Worm (Caenorhabditis elegans) whole organism, L3 larva: ENCODE measurements around the gene F38A1.13.
A peak's percentile ranks its signal among the peaks of the same experiment; 100 is the strongest.

Experiments
- R02D3.7 ChIP-seq: fragments of 150-350 bp; optimal IDR thresholded peaks from 2 replicates; lab custom pipeline; 2014; ENCODE audit warnings: missing biosample characterization, missing genetic modification characterization
- ZK546.5 ChIP-seq: sonication (generic microtip); optimal IDR thresholded peaks from 2 replicates; lab custom pipeline; 2017; ENCODE audit warnings: missing biosample characterization, missing genetic modification characterization
- aly-2 ChIP-seq: fragments of 150-350 bp; optimal IDR thresholded peaks from 2 replicates; lab custom pipeline; 2014; ENCODE audit warnings: missing biosample characterization, missing genetic modification characterization
- ama-1 ChIP-seq: fragments of 150-350 bp; optimal IDR thresholded peaks from 2 replicates; lab custom pipeline; 2018
- ceh-16 ChIP-seq: sonication (generic microtip); optimal IDR thresholded peaks from 2 replicates; lab custom pipeline; 2017; ENCODE audit warnings: missing biosample characterization, missing genetic modification characterization
- ceh-28 ChIP-seq: fragments of 150-350 bp; optimal IDR thresholded peaks from 2 replicates; lab custom pipeline; 2014; ENCODE audit warnings: missing biosample characterization, missing genetic modification reagents, missing genetic modification characterization
- ceh-82 ChIP-seq: fragments of 150-350 bp; optimal IDR thresholded peaks from 2 replicates; lab custom pipeline; 2014; ENCODE audit warnings: missing biosample characterization, missing genetic modification characterization
- ceh-9 ChIP-seq: sonication (generic microtip); optimal IDR thresholded peaks from 2 replicates; lab custom pipeline; 2018; ENCODE audit warnings: missing biosample characterization, missing genetic modification characterization
- daf-12 ChIP-seq: fragments of 150-350 bp; optimal IDR thresholded peaks from 2 replicates; lab custom pipeline; 2014; ENCODE audit warnings: missing biosample characterization, missing genetic modification reagents, missing genetic modification characterization
- egl-27 ChIP-seq: sonication (generic microtip); optimal IDR thresholded peaks from 4 replicates; lab custom pipeline; 2017; ENCODE audit warnings: missing biosample characterization, missing genetic modification reagents, missing genetic modification characterization
- egl-5 ChIP-seq: fragments of 150-350 bp; optimal IDR thresholded peaks from 2 replicates; lab custom pipeline; 2017; ENCODE audit warnings: missing biosample characterization, missing genetic modification reagents, missing genetic modification characterization, inconsistent platforms
- elt-1 ChIP-seq: fragments of 150-350 bp; optimal IDR thresholded peaks from 2 replicates; lab custom pipeline; 2014; ENCODE audit warnings: missing biosample characterization, missing genetic modification characterization
- elt-2 ChIP-seq: sonication (generic microtip); optimal IDR thresholded peaks from 2 replicates; lab custom pipeline; 2016; ENCODE audit warnings: missing genetic modification reagents, mild to moderate bottlenecking, missing genetic modification characterization, missing compliant biosample characterization
- elt-3 ChIP-seq, 3 experiments: fragments of 150-350 bp in 1 of 3; sonication (generic microtip) in 2 of 3; optimal IDR thresholded peaks; 2 replicates in 2 of 3; 4 replicates in 1 of 3; lab custom pipeline; 2014 to 2017; ENCODE audit warnings: missing biosample characterization in 3 of 3, missing genetic modification characterization in 3 of 3
- eor-1 ChIP-seq, 2 experiments: fragments of 150-350 bp; optimal IDR thresholded peaks; 2 replicates each; lab custom pipeline; 2014 to 2018; ENCODE audit warnings: missing biosample characterization in 2 of 2, missing genetic modification characterization in 2 of 2
- fkh-10 ChIP-seq: sonication (generic microtip); optimal IDR thresholded peaks from 2 replicates; lab custom pipeline; 2017; ENCODE audit warnings: missing biosample characterization, missing genetic modification reagents, missing genetic modification characterization
- fkh-2 ChIP-seq: fragments of 150-350 bp; optimal IDR thresholded peaks from 2 replicates; lab custom pipeline; 2014; ENCODE audit warnings: missing biosample characterization, missing genetic modification reagents, missing genetic modification characterization
- fos-1 ChIP-seq: fragments of 150-350 bp; optimal IDR thresholded peaks from 2 replicates; lab custom pipeline; 2014; ENCODE audit warnings: missing biosample characterization, missing genetic modification characterization
- hmg-11 ChIP-seq: sonication (generic microtip); optimal IDR thresholded peaks from 2 replicates; lab custom pipeline; 2016; ENCODE audit warnings: missing genetic modification characterization, missing compliant biosample characterization
- jun-1 ChIP-seq: fragments of 150-350 bp; optimal IDR thresholded peaks from 2 replicates; lab custom pipeline; 2014; ENCODE audit warnings: missing biosample characterization, missing genetic modification reagents, missing genetic modification characterization
- lin-15B ChIP-seq: fragments of 150-350 bp; optimal IDR thresholded peaks from 2 replicates; lab custom pipeline; 2014; ENCODE audit warnings: missing biosample characterization, missing genetic modification characterization
- lin-39 ChIP-seq: fragments of 150-350 bp; optimal IDR thresholded peaks from 2 replicates; lab custom pipeline; 2018; ENCODE audit warnings: missing biosample characterization, missing genetic modification reagents, missing genetic modification characterization
- lsy-12 ChIP-seq: sonication (generic microtip); optimal IDR thresholded peaks from 2 replicates; lab custom pipeline; 2016; ENCODE audit warnings: mild to moderate bottlenecking, missing genetic modification characterization, missing compliant biosample characterization
- mdl-1 ChIP-seq: fragments of 150-350 bp; optimal IDR thresholded peaks from 2 replicates; lab custom pipeline; 2014; ENCODE audit warnings: missing biosample characterization, missing genetic modification characterization
- mml-1 ChIP-seq: fragments of 150-350 bp; sonication (generic microtip); optimal IDR thresholded peaks from 3 replicates; lab custom pipeline; 2014; ENCODE audit warnings: missing biosample characterization, missing genetic modification characterization
- nfya-1 ChIP-seq: sonication (generic microtip); optimal IDR thresholded peaks from 2 replicates; lab custom pipeline; 2017; ENCODE audit warnings: missing genetic modification characterization, mild to moderate bottlenecking, missing compliant biosample characterization, antibody characterized with exemption, moderate library complexity; ENCODE audit not compliant: insufficient read depth
- nhr-11 ChIP-seq: fragments of 150-350 bp; optimal IDR thresholded peaks from 2 replicates; lab custom pipeline; 2014; ENCODE audit warnings: missing biosample characterization, missing genetic modification characterization
- nhr-12 ChIP-seq: fragments of 150-350 bp; optimal IDR thresholded peaks from 2 replicates; lab custom pipeline; 2014; ENCODE audit warnings: missing biosample characterization, missing genetic modification characterization
- nhr-23 ChIP-seq: fragments of 150-350 bp; optimal IDR thresholded peaks from 2 replicates; lab custom pipeline; 2014; ENCODE audit warnings: missing biosample characterization, missing genetic modification reagents, missing genetic modification characterization
- nhr-237 ChIP-seq: fragments of 150-350 bp; optimal IDR thresholded peaks from 2 replicates; lab custom pipeline; 2014; ENCODE audit warnings: missing biosample characterization, missing genetic modification characterization
- nhr-25 ChIP-seq: sonication (generic microtip); optimal IDR thresholded peaks from 2 replicates; lab custom pipeline; 2017; ENCODE audit warnings: missing biosample characterization, missing genetic modification characterization
- nhr-28 ChIP-seq: fragments of 150-350 bp; optimal IDR thresholded peaks from 2 replicates; lab custom pipeline; 2014; ENCODE audit warnings: missing biosample characterization, missing genetic modification characterization
- nhr-43 ChIP-seq: sonication (generic microtip); optimal IDR thresholded peaks from 2 replicates; lab custom pipeline; 2016; ENCODE audit warnings: mild to moderate bottlenecking, missing genetic modification characterization, missing compliant biosample characterization; ENCODE audit not compliant: poor library complexity, severe bottlenecking
- nhr-67 ChIP-seq: fragments of 150-350 bp; optimal IDR thresholded peaks from 2 replicates; lab custom pipeline; 2014; ENCODE audit warnings: missing biosample characterization, missing genetic modification characterization
- nhr-76 ChIP-seq: fragments of 150-350 bp; sonication (generic microtip); optimal IDR thresholded peaks from 5 replicates; lab custom pipeline; 2014; ENCODE audit warnings: missing biosample characterization, missing genetic modification characterization
- nhr-77 ChIP-seq: fragments of 150-350 bp; optimal IDR thresholded peaks from 2 replicates; lab custom pipeline; 2014; ENCODE audit warnings: missing biosample characterization, missing genetic modification characterization
- pha-4 ChIP-seq: fragments of 150-350 bp; optimal IDR thresholded peaks from 2 replicates; lab custom pipeline; 2014; ENCODE audit warnings: missing biosample characterization, missing genetic modification reagents, missing genetic modification characterization
- pqm-1 ChIP-seq: fragments of 150-350 bp; optimal IDR thresholded peaks from 2 replicates; lab custom pipeline; 2017; ENCODE audit warnings: missing biosample characterization, missing genetic modification characterization, inconsistent platforms
- sea-2 ChIP-seq: fragments of 150-350 bp; sonication (generic microtip); optimal IDR thresholded peaks from 4 replicates; lab custom pipeline; 2014; ENCODE audit warnings: missing biosample characterization, missing genetic modification reagents, missing genetic modification characterization
- skn-1 ChIP-seq: fragments of 150-350 bp; optimal IDR thresholded peaks from 2 replicates; lab custom pipeline; 2014; ENCODE audit warnings: missing biosample characterization, missing genetic modification characterization
- snpc-4 ChIP-seq: fragments of 150-350 bp; optimal IDR thresholded peaks from 2 replicates; lab custom pipeline; 2014; ENCODE audit warnings: missing biosample characterization, missing genetic modification characterization
- tbx-2 ChIP-seq: sonication (generic microtip); optimal IDR thresholded peaks from 2 replicates; lab custom pipeline; 2016; ENCODE audit warnings: mild to moderate bottlenecking, missing genetic modification characterization, missing compliant biosample characterization
- unc-39 ChIP-seq: sonication (generic microtip); optimal IDR thresholded peaks from 4 replicates; lab custom pipeline; 2017; ENCODE audit warnings: missing biosample characterization, missing genetic modification characterization
- unc-62 ChIP-seq: fragments of 150-350 bp; sonication (generic microtip); optimal IDR thresholded peaks from 4 replicates; lab custom pipeline; 2014; ENCODE audit warnings: missing biosample characterization, missing genetic modification reagents, missing genetic modification characterization
- zag-1 ChIP-seq: fragments of 150-350 bp; optimal IDR thresholded peaks from 2 replicates; lab custom pipeline; 2014; ENCODE audit warnings: missing biosample characterization, missing genetic modification characterization
- ztf-11 ChIP-seq: fragments of 150-350 bp; optimal IDR thresholded peaks from 2 replicates; lab custom pipeline; 2014; ENCODE audit warnings: missing biosample characterization, missing genetic modification characterization
- ztf-4 ChIP-seq: fragments of 150-350 bp; optimal IDR thresholded peaks from 2 replicates; lab custom pipeline; 2014; ENCODE audit warnings: missing biosample characterization, missing genetic modification characterization

Gene F38A1.13

ce11 chrIV:1261930-1262329 is 3.1 kb upstream of the F38A1.13 start:
- no peak for TF ChIP-seq lsy-12 (tag; lab: Kevin White, UChicago)
- no peak for TF ChIP-seq ama-1 (lab: Kevin White, UChicago)

ce11 chrIV:1266138-1266537 is 1.1 kb downstream of the F38A1.13 start:
- no peak for TF ChIP-seq hmg-11 (tag; lab: Kevin White, UChicago)
- TF ChIP-seq jun-1 (tag; lab: Kevin White, UChicago): peak; percentile 61
- no peak for TF ChIP-seq ceh-82 (tag; lab: Kevin White, UChicago)
- TF ChIP-seq R02D3.7 (tag; lab: Kevin White, UChicago): no peak
- peak; percentile 78 for TF ChIP-seq pqm-1
- TF ChIP-seq nhr-25: no peak
- peak; percentile 97 for TF ChIP-seq elt-2 (tag; lab: Kevin White, UChicago)
- TF ChIP-seq pha-4 (tag; lab: Kevin White, UChicago): peak; percentile 24

- TF ChIP-seq tbx-2 (tag; lab: Kevin White, UChicago) (no peak), pqm-1 (peak; percentile 12), lsy-12 (tag; lab: Kevin White, UChicago) (no peak), elt-2 (tag; lab: Kevin White, UChicago) (peak; percentile 81)
These were observed 1.7 kb downstream of the F38A1.13 start, which contains the start of gene clec-170 for ce11 chrIV:1266724-1267123. clec-170 (plus strand) TSS chrIV:1266866.

ce11 chrIV:1274583-1274982 is 9.6 kb downstream of the F38A1.13 start, which contains the start of gene C09E9.1:
C09E9.1 (plus strand) TSS chrIV:1274868.
- TF ChIP-seq lsy-12 (tag; lab: Kevin White, UChicago): no peak
- no peak for TF ChIP-seq elt-1 (tag; lab: Kevin White, UChicago)
- no peak for TF ChIP-seq egl-5 (tag; lab: Kevin White, UChicago)
- no peak for TF ChIP-seq ztf-4
- no peak for TF ChIP-seq ceh-9 (tag; lab: Kevin White, UChicago)
- TF ChIP-seq elt-2 (tag; lab: Kevin White, UChicago): peak; percentile 72
- no peak for TF ChIP-seq nhr-77 (tag; lab: Kevin White, UChicago)
- peak; percentile 61 for TF ChIP-seq ceh-28 (tag; lab: Kevin White, UChicago)
- TF ChIP-seq nhr-237 (tag; lab: Kevin White, UChicago): no peak
- TF ChIP-seq daf-12 (tag; lab: Kevin White, UChicago): no peak
- no peak for TF ChIP-seq fkh-2 (tag; lab: Kevin White, UChicago)
- TF ChIP-seq ztf-11: no peak
- TF ChIP-seq ZK546.5 (tag; lab: Kevin White, UChicago): no peak
- peak; percentile 88 for TF ChIP-seq lin-15B (tag; lab: Kevin White, UChicago)
- no peak for TF ChIP-seq egl-27
- TF ChIP-seq unc-39 (tag; lab: Kevin White, UChicago): no peak
- TF ChIP-seq R02D3.7 (tag; lab: Kevin White, UChicago): no peak
- TF ChIP-seq tbx-2 (tag; lab: Kevin White, UChicago): no peak
- TF ChIP-seq nhr-43 (tag; lab: Kevin White, UChicago): no peak
- TF ChIP-seq snpc-4: peak; percentile 15
- TF ChIP-seq aly-2 (tag; lab: Kevin White, UChicago): no peak
- peak; percentile 79 for TF ChIP-seq nfya-1 (tag; lab: Kevin White, UChicago)
- TF ChIP-seq nhr-28 (tag; lab: Kevin White, UChicago): no peak
- TF ChIP-seq hmg-11 (tag; lab: Kevin White, UChicago): peak; percentile 80
- no peak for TF ChIP-seq ama-1 (lab: Kevin White, UChicago)
- peak; percentile 14 for TF ChIP-seq nhr-25
- TF ChIP-seq nhr-67 (tag; lab: Kevin White, UChicago): no peak
- TF ChIP-seq unc-62 (GFP tag; lab: Kevin White, UChicago): no peak
- TF ChIP-seq ceh-82 (tag; lab: Kevin White, UChicago): no peak
- no peak for TF ChIP-seq mml-1 (tag; lab: Kevin White, UChicago)
- TF ChIP-seq fos-1 (tag; lab: Kevin White, UChicago): no peak
- no peak for TF ChIP-seq nhr-76 (tag; lab: Kevin White, UChicago)
- no peak for TF ChIP-seq nhr-11 (tag; lab: Kevin White, UChicago)
- no peak for TF ChIP-seq eor-1 (tag; optimal IDR thresholded peaks at IDR 0.05; lab: Kevin White, UChicago)
- TF ChIP-seq nhr-12 (tag; lab: Kevin White, UChicago): no peak
- peak; percentile 97 for TF ChIP-seq mdl-1 (tag; lab: Kevin White, UChicago)
- TF ChIP-seq fkh-10: peak; percentile 8
- no peak for TF ChIP-seq elt-3 (tag; optimal IDR thresholded peaks at IDR 0.05; lab: Kevin White, UChicago)
- TF ChIP-seq sea-2: no peak
- peak; percentile 42 for TF ChIP-seq skn-1
- no peak for TF ChIP-seq pqm-1
- TF ChIP-seq nhr-23 (tag; lab: Kevin White, UChicago): peak; percentile 6
- TF ChIP-seq ceh-16: no peak
- TF ChIP-seq zag-1 (tag; lab: Kevin White, UChicago): no peak
- peak; percentile 39 for TF ChIP-seq pha-4 (tag; lab: Kevin White, UChicago)
- peak; percentile 63 for TF ChIP-seq lin-39 (tag; lab: Kevin White, UChicago)
- peak; percentile 62 for TF ChIP-seq jun-1 (tag; lab: Kevin White, UChicago)
